Fruit fly (Drosophila melanogaster): ENCODE results near the gene SF2.

The SF2 gene

dm6 chr3R:16331809-16332343 is 9.9 kb downstream of the SF2 start (continued):
- TF ChIP-seq Kr (GFP tag; optimal IDR thresholded peaks at IDR 0.05) (no peak), inv (GFP tag; IDR thresholded peaks at IDR 0.05; ENCODE audit: partially characterized antibody) (no peak), Dip2 (GFP tag; IDR thresholded peaks at IDR 0.05) (no peak), psq (GFP tag; optimal IDR thresholded peaks at IDR 0.05) (peak; percentile 30), emc (GFP tag; optimal IDR thresholded peaks at IDR 0.05) (no peak), CG6272 (GFP tag; IDR thresholded peaks at IDR 0.05) (no peak), CG12219 (GFP tag; optimal IDR thresholded peaks at IDR 0.05) (peak; percentile 74), ham (GFP tag; IDR thresholded peaks at IDR 0.05) (no peak), CG11696 (GFP tag; IDR thresholded peaks at IDR 0.05) (peak; percentile 56), CG30431 (GFP tag; optimal IDR thresholded peaks at IDR 0.05) (peak; percentile 44), CG9437 (GFP tag; optimal IDR thresholded peaks at IDR 0.05) (peak; percentile 9), slou (GFP tag; optimal IDR thresholded peaks at IDR 0.05) (peak; percentile 30), CG14667 (GFP tag; IDR thresholded peaks at IDR 0.05) (no peak), B-H1 (GFP tag; IDR thresholded peaks at IDR 0.05) (no peak), Atf6 (GFP tag; IDR thresholded peaks at IDR 0.05) (peak; percentile 44; the same call in 1 of the 2 replicates), Blimp-1 (GFP tag; optimal IDR thresholded peaks at IDR 0.05) (peak; percentile 49), CG9817 (tag; optimal IDR thresholded peaks at IDR 0.05) (peak; percentile 21), CG32772 (GFP tag; IDR thresholded peaks at IDR 0.05) (0 out of 2 replicates have a peak, but pooled peaks have one; percentile 21), TFAM (GFP tag; optimal IDR thresholded peaks at IDR 0.05) (peak; percentile 39), Six4 (GFP tag; optimal IDR thresholded peaks at IDR 0.05) (peak; percentile 31), CG7271 (tag; optimal IDR thresholded peaks at IDR 0.05) (peak; percentile 15), p53 (GFP tag; optimal IDR thresholded peaks at IDR 0.05) (peak; percentile 37), CG4404 (GFP tag; IDR thresholded peaks at IDR 0.05) (no peak), pnt (GFP tag; optimal IDR thresholded peaks at IDR 0.05) (peak; percentile 4), esg (GFP tag; conservative IDR thresholded peaks at IDR 0.05) (no peak), gce (GFP tag; IDR thresholded peaks at IDR 0.05) (peak; percentile 80; the same call in 2 of the 3 replicates), H2.0 (GFP tag; IDR thresholded peaks at IDR 0.05) (no peak), CG4360 (GFP tag; IDR thresholded peaks at IDR 0.05) (no peak), chinmo (GFP tag; IDR thresholded peaks at IDR 0.05; ENCODE audit: partially characterized antibody) (0 out of 4 replicates have a peak, but pooled peaks have one; percentile 29), Poxn (GFP tag; IDR thresholded peaks at IDR 0.05) (no peak), CG8924 (tag; optimal IDR thresholded peaks at IDR 0.05) (peak; percentile 31), slp2 (GFP tag; optimal IDR thresholded peaks at IDR 0.05) (peak; percentile 60), CG14014 (GFP tag; IDR thresholded peaks at IDR 0.05) (peak; percentile 59; the same call in 1 of the 2 replicates), sim (GFP tag; IDR thresholded peaks at IDR 0.05) (peak; percentile 61; the same call in 1 of the 2 replicates), CG11560 (tag; IDR thresholded peaks at IDR 0.05) (peak; percentile 52; the same call in 1 of the 3 replicates), Max (GFP tag; optimal IDR thresholded peaks at IDR 0.05) (no peak), CG8944 (GFP tag; optimal IDR thresholded peaks at IDR 0.05) (peak; percentile 30), CG9932 (GFP tag; IDR thresholded peaks at IDR 0.05) (0 out of 2 replicates have a peak, but pooled peaks have one; percentile 35), HmgZ (tag; optimal IDR thresholded peaks at IDR 0.05) (peak; percentile 62), Hr39 (optimal IDR thresholded peaks at IDR 0.05) (no peak), Stat92E (GFP tag; optimal IDR thresholded peaks at IDR 0.05) (peak in 1 of 3 experiments; percentile 9), sc (optimal IDR thresholded peaks at IDR 0.05) (no peak), sc (GFP tag; optimal IDR thresholded peaks at IDR 0.05) (peak; percentile 83), CG18619 (GFP tag; optimal IDR thresholded peaks at IDR 0.05) (peak; percentile 74), Fer3 (tag; optimal IDR thresholded peaks at IDR 0.05) (peak; percentile 39), CG31388 (GFP tag; optimal IDR thresholded peaks at IDR 0.05) (no peak), Trl (optimal IDR thresholded peaks at IDR 0.05) (no peak), Trl (GFP tag; optimal IDR thresholded peaks at IDR 0.05) (peak; percentile 73), unpg (GFP tag; optimal IDR thresholded peaks at IDR 0.05) (peak; percentile 34), CG12299 (tag; optimal IDR thresholded peaks at IDR 0.05) (peak; percentile 21), unc-4 (GFP tag; IDR thresholded peaks at IDR 0.05; ENCODE audit: partially characterized antibody) (no peak), CG3065 (GFP tag; optimal IDR thresholded peaks at IDR 0.05) (peak; percentile 60)
